Worm (Caenorhabditis elegans) whole organism, L1 larva: Measurements from ENCODE around the gene T06E6.10.

ENCODE experiments used
- vab-15 ChIP-seq: sonication (generic microtip); optimal IDR thresholded peaks from 2 replicates; lab custom pipeline; 2017; ENCODE audit warnings: missing genotype, mild to moderate bottlenecking, missing genetic modification characterization, missing compliant biosample characterization
- ztf-11 ChIP-seq, 2 experiments: sonication (generic microtip); optimal IDR thresholded peaks; 2 replicates each; lab custom pipeline; 2016 to 2017; ENCODE audit warnings: missing genetic modification characterization in 2 of 2, missing biosample characterization in 1 of 2, missing compliant biosample characterization in 1 of 2
- ztf-4 ChIP-seq: fragments of 150-350 bp; optimal IDR thresholded peaks from 2 replicates; lab custom pipeline; 2014; ENCODE audit warnings: missing biosample characterization, missing genetic modification characterization

- TF ChIP-seq ztf-4 (tag; lab: Kevin White, UChicago): no peak
- TF ChIP-seq ztf-11 (tag; optimal IDR thresholded peaks at IDR 0.05; lab: Kevin White, UChicago): no peak
- no peak for TF ChIP-seq vab-15 (tag; lab: Kevin White, UChicago)
Observed at ce11 chrV:15444615-15445014, 26.7 kb downstream of the T06E6.10 start, which contains the start of gene T26H5.9.
